Worm (Caenorhabditis elegans) whole organism, midembryonic: ENCODE results near the gene ins-2.

Experiments used
- T22C8.4 ChIP-seq: fragments of 200-800 bp; sonication (Bioruptor generic); IDR thresholded peaks from 2 replicates; pipeline ENCODE4 v1.3.6; 2022; ENCODE audit warnings: missing genetic modification characterization, missing compliant biosample characterization
- cog-1 ChIP-seq: sonication (generic microtip); optimal IDR thresholded peaks from 2 replicates; lab custom pipeline; 2016; ENCODE audit warnings: missing genetic modification characterization, missing compliant biosample characterization
- flt-1 ChIP-seq: fragments of 200-800 bp; sonication (Bioruptor generic); IDR thresholded peaks from 2 replicates; pipeline ENCODE4 v1.3.6; 2022; ENCODE audit warnings: missing genetic modification characterization, missing compliant biosample characterization
- klf-2 ChIP-seq: fragments of 200-800 bp; sonication (Bioruptor generic); conservative IDR thresholded peaks from 2 replicates; pipeline ENCODE4 v1.3.6; 2022; ENCODE audit warnings: missing genetic modification reagents, missing genetic modification characterization, missing compliant biosample characterization
- med-1 ChIP-seq: sonication (generic microtip); optimal IDR thresholded peaks from 2 replicates; lab custom pipeline; 2017; ENCODE audit warnings: missing genetic modification characterization, mild to moderate bottlenecking, missing compliant biosample characterization, antibody characterized with exemption, missing genetic modification reagents; ENCODE audit not compliant: insufficient read depth
- ref-1 ChIP-seq: fragments of 200-800 bp; sonication (Bioruptor generic); conservative IDR thresholded peaks from 2 replicates; pipeline ENCODE4 v1.3.6; 2022; ENCODE audit warnings: missing genetic modification reagents, missing genetic modification characterization, missing compliant biosample characterization
- tab-1 ChIP-seq: fragments of 200-800 bp; sonication (Bioruptor generic); IDR thresholded peaks from 2 replicates; pipeline ENCODE4 v1.3.6; 2022; ENCODE audit warnings: missing genetic modification characterization, missing compliant biosample characterization
- ztf-23 ChIP-seq: fragments of 200-800 bp; sonication (Bioruptor generic); IDR thresholded peaks from 2 replicates; pipeline ENCODE4 v1.3.6; 2022; ENCODE audit warnings: missing genetic modification reagents, missing genetic modification characterization, missing compliant biosample characterization
- ztf-29 ChIP-seq: fragments of 200-800 bp; sonication (Bioruptor generic); IDR thresholded peaks from 2 replicates; pipeline ENCODE4 v1.3.6; 2022; ENCODE audit warnings: missing genetic modification reagents, missing genetic modification characterization, missing compliant biosample characterization

ins-2 gene

ce11 chrII:5952214-5952613, 36.1 kb upstream of the ins-2 start:
- TF ChIP-seq flt-1: no peak
- TF ChIP-seq T22C8.4: no peak
- TF ChIP-seq ztf-23: no peak
- TF ChIP-seq ztf-29 (GFP tag; lab: Robert Waterston, UW): no peak
- no peak for TF ChIP-seq klf-2 (GFP tag; lab: Robert Waterston, UW)
- no peak for TF ChIP-seq ref-1
- TF ChIP-seq med-1 (GFP tag; lab: Kevin White, UChicago): no peak

DNA sequence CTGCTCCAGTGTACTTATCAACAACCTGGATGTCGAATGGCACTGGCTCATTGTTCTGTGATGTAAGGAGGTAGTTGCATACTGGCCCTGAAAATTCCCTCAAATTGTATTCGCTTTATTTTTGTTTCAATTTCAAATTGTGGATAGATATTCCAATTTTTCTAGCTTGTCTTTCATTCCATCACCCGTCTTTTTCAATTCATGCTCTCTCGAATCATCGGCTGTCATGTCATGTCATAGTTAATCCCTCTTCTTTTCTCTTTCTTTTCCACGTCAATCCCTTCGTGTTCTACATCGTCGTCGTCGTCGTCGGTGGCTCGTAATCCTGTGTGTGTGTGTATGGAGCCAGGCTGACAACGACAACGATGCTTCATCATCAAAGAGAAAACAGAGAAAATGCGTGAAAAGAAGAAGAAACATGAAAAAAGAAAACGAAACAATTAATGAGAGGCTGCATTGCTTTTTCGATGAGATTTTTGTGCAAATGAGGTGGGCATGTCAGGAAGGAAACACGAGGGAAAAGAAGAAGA, 32.6 kb upstream of the ins-2 start:
- TF ChIP-seq klf-2 (GFP tag; lab: Robert Waterston, UW): no peak
- no peak for TF ChIP-seq ztf-23
- no peak for TF ChIP-seq flt-1
- no peak for TF ChIP-seq cog-1 (tag; lab: Kevin White, UChicago)
- TF ChIP-seq T22C8.4: no peak
- no peak for TF ChIP-seq ztf-29 (GFP tag; lab: Robert Waterston, UW)
- no peak for TF ChIP-seq ref-1
- TF ChIP-seq med-1 (GFP tag; lab: Kevin White, UChicago): no peak
- TF ChIP-seq tab-1 (GFP tag; lab: Robert Waterston, UW): no peak

DNA sequence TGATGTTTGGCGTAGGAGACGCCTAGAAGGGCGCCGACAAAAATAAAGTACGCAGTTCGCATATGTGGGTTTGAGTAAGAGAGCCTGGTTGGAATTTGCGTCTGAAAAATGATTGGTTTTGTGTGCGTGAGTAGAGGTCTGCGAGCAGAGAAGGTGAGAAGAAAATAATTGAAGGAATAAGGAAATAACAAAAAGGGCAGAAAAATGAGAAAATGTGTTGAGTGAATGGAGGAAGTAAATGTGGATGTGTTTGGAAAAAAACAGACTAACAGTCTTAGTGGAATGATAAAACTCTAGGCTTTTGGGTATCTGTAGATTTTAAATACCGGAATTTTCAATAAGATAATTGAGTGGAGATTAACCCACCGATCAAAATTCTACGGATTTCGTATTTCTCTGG, 31.7 kb upstream of the ins-2 start, which contains the start of gene casy-1:
TSS of gene casy-1 (minus strand) at position 101 of the 400 bp plus-strand sequence.
- TF ChIP-seq cog-1 (tag; lab: Kevin White, UChicago) (no peak), klf-2 (GFP tag; lab: Robert Waterston, UW) (no peak), flt-1 (no peak), ztf-23 (no peak), med-1 (GFP tag; lab: Kevin White, UChicago) (no peak), tab-1 (GFP tag; lab: Robert Waterston, UW) (no peak), T22C8.4 (no peak)

- TF ChIP-seq med-1 (GFP tag; lab: Kevin White, UChicago): no peak
Observed at ce11 chrII:5957803-5958367, 30.4 kb upstream of the ins-2 start.

DNA sequence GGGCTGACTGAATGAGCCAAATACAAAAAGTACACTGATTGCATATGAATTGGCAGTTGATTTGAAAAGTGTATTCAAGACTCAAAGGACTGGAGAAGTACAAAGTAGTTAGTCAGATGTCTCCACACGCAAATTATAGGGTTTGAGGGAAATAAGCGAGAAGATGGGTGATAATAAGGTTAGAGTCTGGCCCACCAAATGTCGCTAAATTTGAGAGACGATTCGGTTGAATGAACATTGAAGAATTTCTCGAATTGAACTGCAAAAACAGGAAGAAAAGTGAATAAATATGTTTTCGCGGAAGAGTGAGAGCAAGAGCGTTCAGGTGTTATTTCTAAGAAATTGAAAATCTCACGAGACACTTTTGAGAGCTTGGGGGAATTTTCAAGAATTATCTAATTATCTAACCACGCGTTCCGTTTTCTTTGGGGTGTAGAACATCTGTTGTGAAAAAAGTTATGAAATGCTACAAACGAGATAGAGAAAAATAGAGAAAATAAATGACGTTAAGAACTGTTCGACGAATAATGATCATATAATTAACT, 28.7 kb upstream of the ins-2 start:
- no peak for TF ChIP-seq ztf-23
- no peak for TF ChIP-seq klf-2 (GFP tag; lab: Robert Waterston, UW)
- TF ChIP-seq T22C8.4: no peak
- TF ChIP-seq tab-1 (GFP tag; lab: Robert Waterston, UW): no peak
- TF ChIP-seq med-1 (GFP tag; lab: Kevin White, UChicago): no peak
- no peak for TF ChIP-seq cog-1 (tag; lab: Kevin White, UChicago)
- no peak for TF ChIP-seq ref-1
- TF ChIP-seq ztf-29 (GFP tag; lab: Robert Waterston, UW): no peak
- no peak for TF ChIP-seq flt-1

DNA sequence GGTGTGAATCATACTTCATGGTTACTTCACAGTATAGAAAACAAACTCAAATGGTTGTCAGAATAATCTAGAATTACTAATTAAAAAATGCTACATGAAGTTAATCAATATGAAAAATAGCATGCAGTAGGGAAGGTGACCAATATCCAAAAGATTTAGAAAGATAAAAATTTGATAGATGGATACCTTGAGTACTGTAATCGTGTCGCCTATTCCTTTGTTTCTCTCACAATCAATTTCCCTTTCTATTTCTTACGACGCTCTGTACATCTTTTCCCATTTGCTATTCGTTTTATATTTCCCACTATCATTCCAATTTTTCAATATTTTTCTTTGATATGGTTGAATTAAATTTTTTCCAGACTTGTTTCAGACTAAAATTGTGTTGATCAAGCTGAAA, 27.0 kb upstream of the ins-2 start, which contains the start of gene B0034.7:
TSS of gene B0034.7 (plus strand) at position 301 of the 400 bp plus-strand sequence.
- no peak for TF ChIP-seq ref-1
- no peak for TF ChIP-seq ztf-23
- TF ChIP-seq cog-1 (tag; lab: Kevin White, UChicago): no peak
- no peak for TF ChIP-seq T22C8.4
- TF ChIP-seq med-1 (GFP tag; lab: Kevin White, UChicago): no peak
- no peak for TF ChIP-seq klf-2 (GFP tag; lab: Robert Waterston, UW)
- no peak for TF ChIP-seq tab-1 (GFP tag; lab: Robert Waterston, UW)
- TF ChIP-seq ztf-29 (GFP tag; lab: Robert Waterston, UW): no peak
- no peak for TF ChIP-seq flt-1

ce11 chrII:5962343-5962742, 26.0 kb upstream of the ins-2 start:
- TF ChIP-seq tab-1 (GFP tag; lab: Robert Waterston, UW) (no peak), flt-1 (no peak), ztf-23 (no peak), ztf-29 (GFP tag; lab: Robert Waterston, UW) (no peak), cog-1 (tag; lab: Kevin White, UChicago) (no peak), T22C8.4 (no peak), klf-2 (GFP tag; lab: Robert Waterston, UW) (no peak), med-1 (GFP tag; lab: Kevin White, UChicago) (no peak), ref-1 (no peak)

ce11 chrII:5964962-5965361, 23.4 kb upstream of the ins-2 start:
- TF ChIP-seq klf-2 (GFP tag; lab: Robert Waterston, UW) (no peak), ztf-23 (no peak), T22C8.4 (no peak), tab-1 (GFP tag; lab: Robert Waterston, UW) (no peak), ztf-29 (GFP tag; lab: Robert Waterston, UW) (no peak), cog-1 (tag; lab: Kevin White, UChicago) (no peak), flt-1 (no peak), ref-1 (no peak), med-1 (GFP tag; lab: Kevin White, UChicago) (no peak)

ce11 chrII:5966637-5967036, 21.7 kb upstream of the ins-2 start:
- no peak for TF ChIP-seq ztf-23

- TF ChIP-seq ztf-29 (GFP tag; lab: Robert Waterston, UW): no peak
- no peak for TF ChIP-seq ref-1
- no peak for TF ChIP-seq cog-1 (tag; lab: Kevin White, UChicago)
- no peak for TF ChIP-seq med-1 (GFP tag; lab: Kevin White, UChicago)
- TF ChIP-seq klf-2 (GFP tag; lab: Robert Waterston, UW): no peak
- no peak for TF ChIP-seq ztf-23
- no peak for TF ChIP-seq tab-1 (GFP tag; lab: Robert Waterston, UW)
- no peak for TF ChIP-seq flt-1
- no peak for TF ChIP-seq T22C8.4
Observed at ce11 chrII:5968037-5968436, 20.3 kb upstream of the ins-2 start, which contains the start of gene B0034.1. Gene B0034.1 (plus strand): TSS chrII:5968337.
